Worm (Caenorhabditis elegans): ENCODE data around the gene melo-3.

DNA sequence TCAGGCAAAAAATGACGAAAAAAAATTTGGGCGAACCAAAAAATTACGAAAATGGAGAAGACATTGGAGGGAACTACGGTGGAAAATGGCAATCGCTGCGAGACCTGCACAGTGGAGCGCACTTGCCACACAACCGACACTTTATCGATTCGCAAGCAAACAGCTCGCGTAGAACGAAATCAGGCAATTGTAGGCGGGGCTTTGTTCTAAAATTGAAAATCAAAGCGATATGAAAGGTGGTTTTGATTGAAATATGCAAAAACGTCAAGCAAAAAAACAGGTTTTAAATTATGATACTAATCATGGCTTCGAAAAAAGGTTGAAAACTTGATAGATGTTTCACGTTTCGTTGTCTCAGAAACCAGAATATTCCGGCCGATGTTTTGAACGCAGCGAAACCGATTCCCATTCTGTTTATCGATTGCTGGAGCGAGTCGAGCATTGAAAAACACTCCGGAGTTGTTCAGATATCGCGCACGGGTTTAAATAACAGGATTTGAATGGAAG, 34.4 kb downstream of the melo-3 start, which contains the start of the genes fib-1 and mut-15:
- TF ChIP-seq flt-1 (GFP tag; IDR thresholded peaks at IDR 0.05) (peak; percentile 82), med-1 (GFP tag; optimal IDR thresholded peaks at IDR 0.05; ENCODE audit: insufficient read depth) (no peak), T22C8.4 (GFP tag; IDR thresholded peaks at IDR 0.05) (peak; percentile 73), ztf-29 (GFP tag; IDR thresholded peaks at IDR 0.05) (0 out of 2 replicates have a peak, but pooled peaks have one; percentile 26), klf-2 (GFP tag; conservative IDR thresholded peaks at IDR 0.05) (0 out of 2 replicates have a peak, but pooled peaks have one; percentile 38)

Data from whole organism, midembryonic.